2 worm cellular contexts compared by ENCODE assay signal in genomic region chrX:16770919-16771318, ce11.
TF ChIP-seq lines count a peak whose summit lies in the region.

No protein-coding gene starts in this region.

TF ChIP-seq in whole organism, L1 larva, 84 proteins besides CTCF, POLR2A, EP300 and RAD21 (continued from another document):
- TF ChIP-seq ceh-90 (tag; optimal IDR thresholded peaks at IDR 0.05; lab: Kevin White, UChicago) (no peak), ets-5 (GFP tag; IDR thresholded peaks at IDR 0.05; lab: Robert Waterston, UW) (no peak), F16B12.6 (tag; optimal IDR thresholded peaks at IDR 0.05; lab: Kevin White, UChicago) (no peak), ztf-11 (tag; optimal IDR thresholded peaks at IDR 0.05; lab: Kevin White, UChicago) (no peak), unc-130 (tag; optimal IDR thresholded peaks at IDR 0.05; lab: Kevin White, UChicago) (no peak), isw-1 (GFP tag; IDR thresholded peaks at IDR 0.05; lab: Robert Waterston, UW) (no peak), mdl-1 (tag; optimal IDR thresholded peaks at IDR 0.05; lab: Kevin White, UChicago) (no peak)

TF ChIP-seq in whole organism, late embryonic, 69 proteins besides CTCF, POLR2A, EP300 and RAD21 (continued from another document):
- TF ChIP-seq ceh-24 (tag; optimal IDR thresholded peaks at IDR 0.05; lab: Kevin White, UChicago): no peak
- TF ChIP-seq ttx-3 (tag; optimal IDR thresholded peaks at IDR 0.05; lab: Kevin White, UChicago): no peak
- TF ChIP-seq eyg-1 (tag; optimal IDR thresholded peaks at IDR 0.05; lab: Kevin White, UChicago): no peak
- TF ChIP-seq dve-1 (tag; optimal IDR thresholded peaks at IDR 0.05; lab: Kevin White, UChicago): no peak
- TF ChIP-seq pha-2 (tag; optimal IDR thresholded peaks at IDR 0.05; lab: Kevin White, UChicago): no peak
- TF ChIP-seq npax-4 (tag; optimal IDR thresholded peaks at IDR 0.05; lab: Kevin White, UChicago): no peak
- TF ChIP-seq unc-3 (GFP tag; conservative IDR thresholded peaks at IDR 0.05; lab: Robert Waterston, UW): no peak
- no peak for TF ChIP-seq unc-3 (tag; optimal IDR thresholded peaks at IDR 0.05; lab: Kevin White, UChicago)
- no peak for TF ChIP-seq hlh-13 (GFP tag; optimal IDR thresholded peaks at IDR 0.05; lab: Kevin White, UChicago)
- no peak for TF ChIP-seq dmd-4 (tag; optimal IDR thresholded peaks at IDR 0.05; lab: Kevin White, UChicago; ENCODE audit: borderline replicate concordance)
- TF ChIP-seq ceh-19 (GFP tag; optimal IDR thresholded peaks at IDR 0.05; lab: Kevin White, UChicago): no peak
- no peak for TF ChIP-seq fkh-6 (tag; optimal IDR thresholded peaks at IDR 0.05; lab: Kevin White, UChicago)
- no peak for TF ChIP-seq pros-1 (tag; optimal IDR thresholded peaks at IDR 0.05; lab: Kevin White, UChicago)
- no peak for TF ChIP-seq elt-4 (tag; optimal IDR thresholded peaks at IDR 0.05; lab: Kevin White, UChicago)
- no peak for TF ChIP-seq T23F11.4 (GFP tag; optimal IDR thresholded peaks at IDR 0.05; lab: Kevin White, UChicago)
- TF ChIP-seq pat-9 (tag; optimal IDR thresholded peaks at IDR 0.05; lab: Kevin White, UChicago): no peak
- TF ChIP-seq tbx-2 (tag; optimal IDR thresholded peaks at IDR 0.05; lab: Kevin White, UChicago): peak; percentile 10
- TF ChIP-seq lin-11 (tag; optimal IDR thresholded peaks at IDR 0.05; lab: Kevin White, UChicago): no peak
- peak; percentile 5 for TF ChIP-seq syd-9 (tag; optimal IDR thresholded peaks at IDR 0.05; lab: Kevin White, UChicago)
- TF ChIP-seq ceh-2 (tag; optimal IDR thresholded peaks at IDR 0.05; lab: Kevin White, UChicago): peak; percentile 5
- TF ChIP-seq ceh-34 (tag; optimal IDR thresholded peaks at IDR 0.05; lab: Kevin White, UChicago): peak; percentile 7
- TF ChIP-seq ceh-31 (tag; optimal IDR thresholded peaks at IDR 0.05; lab: Kevin White, UChicago): peak; percentile 38
- no peak for TF ChIP-seq pax-1 (tag; optimal IDR thresholded peaks at IDR 0.05; lab: Kevin White, UChicago)
- TF ChIP-seq ceh-45 (GFP tag; IDR thresholded peaks at IDR 0.05; lab: Robert Waterston, UW): no peak
- TF ChIP-seq unc-55 (GFP tag; optimal IDR thresholded peaks at IDR 0.05; lab: Kevin White, UChicago): no peak
- TF ChIP-seq rnt-1 (tag; optimal IDR thresholded peaks at IDR 0.05; lab: Kevin White, UChicago): peak; percentile 9
- TF ChIP-seq pha-4 (tag; optimal IDR thresholded peaks at IDR 0.05; lab: Kevin White, UChicago): no peak
- no peak for TF ChIP-seq fax-1 (tag; optimal IDR thresholded peaks at IDR 0.05; lab: Kevin White, UChicago)
- no peak for TF ChIP-seq ama-1 (optimal IDR thresholded peaks at IDR 0.05; lab: Kevin White, UChicago)
- no peak for TF ChIP-seq hlh-8 (tag; optimal IDR thresholded peaks at IDR 0.05; lab: Kevin White, UChicago)
- no peak for TF ChIP-seq unc-86 (tag; optimal IDR thresholded peaks at IDR 0.05; lab: Kevin White, UChicago)
- no peak for TF ChIP-seq nhr-232 (tag; optimal IDR thresholded peaks at IDR 0.05; lab: Kevin White, UChicago)
- TF ChIP-seq hlh-30 (tag; optimal IDR thresholded peaks at IDR 0.05; lab: Kevin White, UChicago; ENCODE audit: insufficient read depth): no peak
- TF ChIP-seq lim-6 (tag; optimal IDR thresholded peaks at IDR 0.05; lab: Kevin White, UChicago): no peak
- no peak for TF ChIP-seq ztf-16 (tag; optimal IDR thresholded peaks at IDR 0.05; lab: Kevin White, UChicago)
- peak; percentile 19 for TF ChIP-seq mec-3 (tag; optimal IDR thresholded peaks at IDR 0.05; lab: Kevin White, UChicago; ENCODE audit: borderline replicate concordance)
- peak; percentile 15 for TF ChIP-seq ref-2 (tag; optimal IDR thresholded peaks at IDR 0.05; lab: Kevin White, UChicago)
- TF ChIP-seq gmeb-2 (tag; optimal IDR thresholded peaks at IDR 0.05; lab: Kevin White, UChicago): no peak
